Fruit fly (Drosophila melanogaster): ENCODE data around the gene Fie.

- TF ChIP-seq CG8478 (optimal IDR thresholded peaks at IDR 0.05) (no peak), CTCF (optimal IDR thresholded peaks at IDR 0.05) (no peak)
Measured at dm6 chr3L:3894413-3894812, 2.0 kb downstream of the Fie start.
